Worm (Caenorhabditis elegans) whole organism, L3 larva: ENCODE data around the gene rps-13.

ENCODE experiments used
- ZK546.5 ChIP-seq: sonication (generic microtip); optimal IDR thresholded peaks from 2 replicates; lab custom pipeline; 2017; ENCODE audit warnings: missing biosample characterization, missing genetic modification characterization
- ama-1 ChIP-seq: fragments of 150-350 bp; optimal IDR thresholded peaks from 2 replicates; lab custom pipeline; 2018
- ceh-16 ChIP-seq: sonication (generic microtip); optimal IDR thresholded peaks from 2 replicates; lab custom pipeline; 2017; ENCODE audit warnings: missing biosample characterization, missing genetic modification characterization
- ceh-9 ChIP-seq: sonication (generic microtip); optimal IDR thresholded peaks from 2 replicates; lab custom pipeline; 2018; ENCODE audit warnings: missing biosample characterization, missing genetic modification characterization
- daf-12 ChIP-seq: fragments of 150-350 bp; optimal IDR thresholded peaks from 2 replicates; lab custom pipeline; 2014; ENCODE audit warnings: missing biosample characterization, missing genetic modification reagents, missing genetic modification characterization
- elt-1 ChIP-seq: fragments of 150-350 bp; optimal IDR thresholded peaks from 2 replicates; lab custom pipeline; 2014; ENCODE audit warnings: missing biosample characterization, missing genetic modification characterization
- elt-2 ChIP-seq: sonication (generic microtip); optimal IDR thresholded peaks from 2 replicates; lab custom pipeline; 2016; ENCODE audit warnings: missing genetic modification reagents, mild to moderate bottlenecking, missing genetic modification characterization, missing compliant biosample characterization
- elt-3 ChIP-seq, 3 experiments: fragments of 150-350 bp in 1 of 3; sonication (generic microtip) in 2 of 3; optimal IDR thresholded peaks; 2 replicates in 2 of 3; 4 replicates in 1 of 3; lab custom pipeline; 2014 to 2017; ENCODE audit warnings: missing biosample characterization in 3 of 3, missing genetic modification characterization in 3 of 3
- eor-1 ChIP-seq, 2 experiments: fragments of 150-350 bp; optimal IDR thresholded peaks; 2 replicates each; lab custom pipeline; 2014 to 2018; ENCODE audit warnings: missing biosample characterization in 2 of 2, missing genetic modification characterization in 2 of 2
- fkh-10 ChIP-seq: sonication (generic microtip); optimal IDR thresholded peaks from 2 replicates; lab custom pipeline; 2017; ENCODE audit warnings: missing biosample characterization, missing genetic modification reagents, missing genetic modification characterization
- fos-1 ChIP-seq: fragments of 150-350 bp; optimal IDR thresholded peaks from 2 replicates; lab custom pipeline; 2014; ENCODE audit warnings: missing biosample characterization, missing genetic modification characterization
- hmg-11 ChIP-seq: sonication (generic microtip); optimal IDR thresholded peaks from 2 replicates; lab custom pipeline; 2016; ENCODE audit warnings: missing genetic modification characterization, missing compliant biosample characterization
- jun-1 ChIP-seq: fragments of 150-350 bp; optimal IDR thresholded peaks from 2 replicates; lab custom pipeline; 2014; ENCODE audit warnings: missing biosample characterization, missing genetic modification reagents, missing genetic modification characterization
- lin-15B ChIP-seq: fragments of 150-350 bp; optimal IDR thresholded peaks from 2 replicates; lab custom pipeline; 2014; ENCODE audit warnings: missing biosample characterization, missing genetic modification characterization
- lin-39 ChIP-seq: fragments of 150-350 bp; optimal IDR thresholded peaks from 2 replicates; lab custom pipeline; 2018; ENCODE audit warnings: missing biosample characterization, missing genetic modification reagents, missing genetic modification characterization
- mdl-1 ChIP-seq: fragments of 150-350 bp; optimal IDR thresholded peaks from 2 replicates; lab custom pipeline; 2014; ENCODE audit warnings: missing biosample characterization, missing genetic modification characterization
- mml-1 ChIP-seq: fragments of 150-350 bp; sonication (generic microtip); optimal IDR thresholded peaks from 3 replicates; lab custom pipeline; 2014; ENCODE audit warnings: missing biosample characterization, missing genetic modification characterization
- nfya-1 ChIP-seq: sonication (generic microtip); optimal IDR thresholded peaks from 2 replicates; lab custom pipeline; 2017; ENCODE audit warnings: missing genetic modification characterization, mild to moderate bottlenecking, missing compliant biosample characterization, antibody characterized with exemption, moderate library complexity; ENCODE audit not compliant: insufficient read depth
- nhr-11 ChIP-seq: fragments of 150-350 bp; optimal IDR thresholded peaks from 2 replicates; lab custom pipeline; 2014; ENCODE audit warnings: missing biosample characterization, missing genetic modification characterization
- nhr-12 ChIP-seq: fragments of 150-350 bp; optimal IDR thresholded peaks from 2 replicates; lab custom pipeline; 2014; ENCODE audit warnings: missing biosample characterization, missing genetic modification characterization
- nhr-25 ChIP-seq: sonication (generic microtip); optimal IDR thresholded peaks from 2 replicates; lab custom pipeline; 2017; ENCODE audit warnings: missing biosample characterization, missing genetic modification characterization
- nhr-28 ChIP-seq: fragments of 150-350 bp; optimal IDR thresholded peaks from 2 replicates; lab custom pipeline; 2014; ENCODE audit warnings: missing biosample characterization, missing genetic modification characterization
- nhr-43 ChIP-seq: sonication (generic microtip); optimal IDR thresholded peaks from 2 replicates; lab custom pipeline; 2016; ENCODE audit warnings: mild to moderate bottlenecking, missing genetic modification characterization, missing compliant biosample characterization; ENCODE audit not compliant: poor library complexity, severe bottlenecking
- nhr-76 ChIP-seq: fragments of 150-350 bp; sonication (generic microtip); optimal IDR thresholded peaks from 5 replicates; lab custom pipeline; 2014; ENCODE audit warnings: missing biosample characterization, missing genetic modification characterization
- pha-4 ChIP-seq: fragments of 150-350 bp; optimal IDR thresholded peaks from 2 replicates; lab custom pipeline; 2014; ENCODE audit warnings: missing biosample characterization, missing genetic modification reagents, missing genetic modification characterization
- pqm-1 ChIP-seq: fragments of 150-350 bp; optimal IDR thresholded peaks from 2 replicates; lab custom pipeline; 2017; ENCODE audit warnings: missing biosample characterization, missing genetic modification characterization, inconsistent platforms
- sea-2 ChIP-seq: fragments of 150-350 bp; sonication (generic microtip); optimal IDR thresholded peaks from 4 replicates; lab custom pipeline; 2014; ENCODE audit warnings: missing biosample characterization, missing genetic modification reagents, missing genetic modification characterization
- skn-1 ChIP-seq: fragments of 150-350 bp; optimal IDR thresholded peaks from 2 replicates; lab custom pipeline; 2014; ENCODE audit warnings: missing biosample characterization, missing genetic modification characterization
- tbx-2 ChIP-seq: sonication (generic microtip); optimal IDR thresholded peaks from 2 replicates; lab custom pipeline; 2016; ENCODE audit warnings: mild to moderate bottlenecking, missing genetic modification characterization, missing compliant biosample characterization
- unc-39 ChIP-seq: sonication (generic microtip); optimal IDR thresholded peaks from 4 replicates; lab custom pipeline; 2017; ENCODE audit warnings: missing biosample characterization, missing genetic modification characterization
- unc-62 ChIP-seq: fragments of 150-350 bp; sonication (generic microtip); optimal IDR thresholded peaks from 4 replicates; lab custom pipeline; 2014; ENCODE audit warnings: missing biosample characterization, missing genetic modification reagents, missing genetic modification characterization
- ztf-11 ChIP-seq: fragments of 150-350 bp; optimal IDR thresholded peaks from 2 replicates; lab custom pipeline; 2014; ENCODE audit warnings: missing biosample characterization, missing genetic modification characterization
- ztf-4 ChIP-seq: fragments of 150-350 bp; optimal IDR thresholded peaks from 2 replicates; lab custom pipeline; 2014; ENCODE audit warnings: missing biosample characterization, missing genetic modification characterization

The rps-13 gene

ce11 chrIII:6402346-6402745, 27.5 kb upstream of the rps-13 start:
- TF ChIP-seq lin-39 (tag; lab: Kevin White, UChicago) (peak; percentile 56), nhr-12 (tag; lab: Kevin White, UChicago) (no peak), nhr-11 (tag; lab: Kevin White, UChicago) (peak; percentile 65), nfya-1 (tag; lab: Kevin White, UChicago) (peak; percentile 23)

- TF ChIP-seq nhr-76 (tag; lab: Kevin White, UChicago) (no peak), fkh-10 (GFP tag; lab: Kevin White, UChicago) (peak; percentile 59)
Measured at ce11 chrIII:6399424-6399823, 24.6 kb upstream of the rps-13 start.

DNA sequence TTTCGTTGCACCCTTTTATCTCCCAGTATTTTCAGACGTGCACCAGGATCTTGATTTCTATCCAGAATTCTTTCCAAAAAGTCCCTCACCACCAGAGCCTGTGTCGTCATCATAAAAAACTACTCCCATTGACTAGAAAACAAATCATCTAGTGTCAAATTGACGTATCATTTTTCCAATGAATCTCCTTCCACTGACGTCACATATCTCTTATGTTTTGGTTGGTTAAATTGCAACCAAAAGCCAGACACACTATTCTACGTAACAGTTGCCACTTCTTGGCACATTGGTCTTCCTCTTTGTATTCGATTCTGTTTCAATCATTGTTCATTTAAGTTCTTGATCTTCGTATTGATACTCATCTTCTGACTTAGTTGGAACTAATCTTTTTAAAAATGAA, 23.3 kb upstream of the rps-13 start:
- peak; percentile 31 for TF ChIP-seq nhr-11 (tag; lab: Kevin White, UChicago)
- TF ChIP-seq elt-2 = no peak
- TF ChIP-seq elt-3 (tag; optimal IDR thresholded peaks at IDR 0.05; lab: Kevin White, UChicago) = no peak
- no peak for TF ChIP-seq fos-1
- peak; percentile 22 for TF ChIP-seq nfya-1 (tag; lab: Kevin White, UChicago)
- no peak for TF ChIP-seq mdl-1
- no peak for TF ChIP-seq nhr-43 (tag; lab: Kevin White, UChicago)

- TF ChIP-seq skn-1 (tag; lab: Kevin White, UChicago) (peak; percentile 11), jun-1 (tag; lab: Kevin White, UChicago) (peak; percentile 20), unc-39 (tag; lab: Kevin White, UChicago) (no peak), pqm-1 (tag; lab: Kevin White, UChicago) (peak; percentile 85), elt-2 (peak; percentile 95), ceh-9 (tag; lab: Kevin White, UChicago) (no peak), nhr-43 (tag; lab: Kevin White, UChicago) (peak; percentile 70), lin-15B (tag; lab: Kevin White, UChicago) (no peak), unc-62 (GFP tag; lab: Kevin White, UChicago) (no peak), eor-1 (tag; optimal IDR thresholded peaks at IDR 0.05; lab: Kevin White, UChicago) (no peak), sea-2 (GFP tag; lab: Kevin White, UChicago) (no peak), ZK546.5 (tag; lab: Kevin White, UChicago) (no peak), nhr-28 (tag; lab: Kevin White, UChicago) (no peak), ama-1 (lab: Kevin White, UChicago) (no peak), pha-4 (tag; lab: Kevin White, UChicago) (peak; percentile 32), mml-1 (tag; lab: Kevin White, UChicago) (no peak), nhr-25 (tag; lab: Kevin White, UChicago) (peak; percentile 73), mdl-1 (no peak), elt-1 (tag; lab: Kevin White, UChicago) (no peak), elt-3 (tag; optimal IDR thresholded peaks at IDR 0.05; lab: Kevin White, UChicago) (peak; percentile 2 to 100 (median 82))
Measured at ce11 chrIII:6396381-6396780, 21.6 kb upstream of the rps-13 start.

DNA sequence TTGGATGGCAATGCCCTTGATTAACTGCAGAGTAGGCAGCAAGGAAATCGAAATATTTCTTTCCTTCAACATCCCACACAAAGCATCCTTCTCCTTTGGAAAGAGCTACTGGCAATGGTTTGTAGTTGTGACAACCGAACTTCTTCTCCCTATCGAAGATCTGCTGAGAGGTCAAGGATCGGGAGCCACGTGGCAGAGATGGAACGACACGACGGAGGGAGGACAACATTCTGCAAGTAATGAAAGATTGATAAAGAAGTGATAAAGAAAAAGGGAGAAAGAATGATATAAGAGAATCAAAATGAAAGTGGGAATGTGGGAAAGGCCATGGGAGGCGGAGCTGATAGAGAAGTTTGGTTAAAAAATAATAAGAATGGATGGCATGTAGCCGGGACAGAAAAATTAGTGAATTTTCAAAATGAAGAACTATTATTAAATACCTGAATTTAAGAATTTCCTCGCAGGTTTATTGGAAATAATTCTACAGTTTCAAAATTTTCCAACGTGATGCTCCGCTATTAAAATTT, 21.0 kb upstream of the rps-13 start, which contains the start of gene oatr-1:
oatr-1 (minus strand) TSS at position 477 of the 527 bp plus-strand sequence.
- TF ChIP-seq eor-1 (tag; optimal IDR thresholded peaks at IDR 0.05; lab: Kevin White, UChicago) = no peak
- no peak for TF ChIP-seq ztf-4
- no peak for TF ChIP-seq ZK546.5 (tag; lab: Kevin White, UChicago)
- TF ChIP-seq mml-1 (tag; lab: Kevin White, UChicago) = no peak
- no peak for TF ChIP-seq nhr-12 (tag; lab: Kevin White, UChicago)
- no peak for TF ChIP-seq hmg-11 (tag; lab: Kevin White, UChicago)
- no peak for TF ChIP-seq elt-2
- TF ChIP-seq daf-12 (tag; lab: Kevin White, UChicago) = no peak
- no peak for TF ChIP-seq ceh-9 (tag; lab: Kevin White, UChicago)
- TF ChIP-seq ztf-11 = no peak
- no peak for TF ChIP-seq pqm-1 (tag; lab: Kevin White, UChicago)
- TF ChIP-seq unc-39 (tag; lab: Kevin White, UChicago) = no peak
- TF ChIP-seq fkh-10 (GFP tag; lab: Kevin White, UChicago) = no peak
- no peak for TF ChIP-seq lin-15B (tag; lab: Kevin White, UChicago)
- TF ChIP-seq nhr-28 (tag; lab: Kevin White, UChicago) = no peak
- TF ChIP-seq ceh-16 (tag; lab: Kevin White, UChicago) = no peak
- no peak for TF ChIP-seq unc-62 (GFP tag; lab: Kevin White, UChicago)
- TF ChIP-seq tbx-2 (tag; lab: Kevin White, UChicago) = no peak
